Worm (Caenorhabditis elegans): ENCODE measurements around the gene tbc-1.

The tbc-1 gene

DNA sequence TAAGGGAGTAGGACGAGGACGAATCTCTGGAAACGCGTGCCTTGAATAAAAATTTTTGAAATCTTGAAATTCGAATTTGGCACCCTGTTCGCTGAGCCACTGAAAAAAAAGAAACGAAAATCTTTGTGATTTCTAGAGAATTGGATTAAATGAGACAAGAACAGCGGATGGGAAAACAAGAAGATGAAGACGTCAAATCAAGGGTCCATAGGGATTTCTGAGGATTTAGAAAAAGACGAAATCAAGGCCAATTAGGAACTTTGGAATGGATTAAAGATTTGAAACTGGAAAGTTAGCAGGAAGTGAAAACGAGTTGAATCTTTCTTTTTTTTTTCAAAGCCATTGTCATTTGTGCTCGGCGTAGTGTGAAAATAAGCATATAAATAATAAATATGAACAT, 16.0 kb upstream of the tbc-1 start, which contains the start of gene pag-3:
pag-3 (minus strand) TSS at position 101 of the 400 bp plus-strand sequence.
- no peak for TF ChIP-seq ztf-11 (tag; optimal IDR thresholded peaks at IDR 0.05)

- TF ChIP-seq cnd-1 (tag; optimal IDR thresholded peaks at IDR 0.05) (no peak), zip-8 (tag; optimal IDR thresholded peaks at IDR 0.05) (peak; percentile 67), ces-1 (GFP tag; optimal IDR thresholded peaks at IDR 0.05) (peak; percentile 11)
Measured at ce11 chrX:14957176-14957575, 13.4 kb upstream of the tbc-1 start.

ce11 chrX:14958401-14958800, 12.2 kb upstream of the tbc-1 start:
- TF ChIP-seq ces-1 (GFP tag; optimal IDR thresholded peaks at IDR 0.05): peak; percentile 54
- no peak for TF ChIP-seq mep-1 (tag; optimal IDR thresholded peaks at IDR 0.05)

ce11 chrX:14959393-14960073, 11.0 kb upstream of the tbc-1 start:
- TF ChIP-seq nhr-2 (tag; optimal IDR thresholded peaks at IDR 0.05): peak; percentile 96
- peak; percentile 91 for TF ChIP-seq ces-1 (GFP tag; optimal IDR thresholded peaks at IDR 0.05)
- TF ChIP-seq cnd-1 (tag; optimal IDR thresholded peaks at IDR 0.05): no peak
- no peak for TF ChIP-seq flh-1 (GFP tag; optimal IDR thresholded peaks at IDR 0.05)
- no peak for TF ChIP-seq unc-62 (GFP tag; optimal IDR thresholded peaks at IDR 0.05)

DNA sequence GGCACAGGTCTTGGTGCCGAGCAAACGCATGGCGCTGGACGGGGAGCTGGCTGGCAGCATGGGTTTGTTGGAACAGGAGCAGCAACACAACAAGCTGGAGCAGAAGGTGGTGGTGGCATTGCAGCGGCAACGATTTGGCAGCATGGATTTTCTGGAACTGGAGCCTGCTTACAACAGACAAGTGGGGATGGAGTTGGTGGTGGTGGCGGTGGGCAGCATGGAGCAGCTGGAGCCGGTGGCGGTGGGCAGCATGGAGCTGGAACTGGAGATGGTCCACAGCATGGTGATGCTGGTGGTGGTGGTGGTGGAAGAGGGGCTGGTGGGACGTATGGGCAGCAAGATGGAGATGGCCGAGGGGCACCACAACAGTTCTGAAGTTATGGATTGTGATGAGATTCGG, 9.7 kb upstream of the tbc-1 start:
- TF ChIP-seq sptf-1 (tag; optimal IDR thresholded peaks at IDR 0.05): no peak
- TF ChIP-seq M03D4.4 (tag; optimal IDR thresholded peaks at IDR 0.05): no peak
- no peak for TF ChIP-seq unc-120 (tag; optimal IDR thresholded peaks at IDR 0.05; ENCODE audit: poor library complexity, severe bottlenecking)
- TF ChIP-seq lin-32 (GFP tag; optimal IDR thresholded peaks at IDR 0.05): no peak
- no peak for TF ChIP-seq elt-1 (tag; optimal IDR thresholded peaks at IDR 0.05; ENCODE audit: borderline replicate concordance, insufficient read depth)
- TF ChIP-seq nhr-12 (tag; optimal IDR thresholded peaks at IDR 0.05): no peak
- TF ChIP-seq ham-2 (GFP tag; optimal IDR thresholded peaks at IDR 0.05): no peak
- TF ChIP-seq blmp-1 (tag; optimal IDR thresholded peaks at IDR 0.05): no peak
- no peak for TF ChIP-seq pha-4 (tag; optimal IDR thresholded peaks at IDR 0.05)
- no peak for TF ChIP-seq ztf-11 (tag; optimal IDR thresholded peaks at IDR 0.05)
- TF ChIP-seq nhr-2 (tag; optimal IDR thresholded peaks at IDR 0.05): no peak
- no peak for TF ChIP-seq ceh-39 (tag; optimal IDR thresholded peaks at IDR 0.05)
- no peak for TF ChIP-seq unc-39 (tag; optimal IDR thresholded peaks at IDR 0.05)
- TF ChIP-seq zip-8 (tag; optimal IDR thresholded peaks at IDR 0.05): no peak
- no peak for TF ChIP-seq mep-1 (tag; optimal IDR thresholded peaks at IDR 0.05)
- TF ChIP-seq hlh-1 (tag; optimal IDR thresholded peaks at IDR 0.05): no peak

DNA sequence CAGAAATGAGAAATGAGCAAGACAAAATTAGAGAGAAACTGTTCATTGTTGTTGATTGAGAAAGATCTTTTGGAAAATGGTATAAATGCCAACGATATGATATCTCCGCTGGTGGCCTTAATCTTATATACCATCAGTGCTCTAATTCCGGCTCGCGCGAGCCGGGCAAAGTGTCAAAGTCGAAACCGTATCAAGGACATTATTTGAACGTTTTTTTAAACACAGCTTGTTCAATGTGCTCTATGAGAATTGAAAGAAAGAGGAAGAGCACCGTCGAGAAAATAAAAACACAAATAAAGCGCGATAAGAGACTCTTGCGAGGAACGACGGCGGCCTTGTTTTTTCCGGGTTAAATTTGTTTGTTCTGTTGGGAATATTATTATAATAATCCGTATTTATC, 9.1 kb upstream of the tbc-1 start, which contains the start of gene idpp-3:
idpp-3 (minus strand) TSS at position 101 of the 400 bp plus-strand sequence.
- no peak for TF ChIP-seq mab-5 (tag; optimal IDR thresholded peaks at IDR 0.05)

ce11 chrX:14962456-14962855, 8.1 kb upstream of the tbc-1 start, which contains the start of gene rgs-10:
Gene rgs-10 (plus strand): TSS chrX:14962756.
- TF ChIP-seq ceh-39 (tag; optimal IDR thresholded peaks at IDR 0.05): no peak
- no peak for TF ChIP-seq hlh-1 (tag; optimal IDR thresholded peaks at IDR 0.05)
- no peak for TF ChIP-seq flh-1 (GFP tag; optimal IDR thresholded peaks at IDR 0.05)
- TF ChIP-seq M03D4.4 (tag; optimal IDR thresholded peaks at IDR 0.05): no peak
- no peak for TF ChIP-seq lin-13 (tag; optimal IDR thresholded peaks at IDR 0.05)
- no peak for TF ChIP-seq ceh-43 (GFP tag; optimal IDR thresholded peaks at IDR 0.05)
- no peak for TF ChIP-seq elt-3 (tag; optimal IDR thresholded peaks at IDR 0.05)
- TF ChIP-seq tbx-8 (GFP tag; optimal IDR thresholded peaks at IDR 0.05): no peak
- TF ChIP-seq lin-32 (GFP tag; optimal IDR thresholded peaks at IDR 0.05): no peak
- TF ChIP-seq sem-2 (GFP tag; optimal IDR thresholded peaks at IDR 0.05): no peak

- TF ChIP-seq lin-13 (tag; optimal IDR thresholded peaks at IDR 0.05): no peak
- no peak for TF ChIP-seq nhr-2 (tag; optimal IDR thresholded peaks at IDR 0.05)
- no peak for TF ChIP-seq zip-8 (tag; optimal IDR thresholded peaks at IDR 0.05)
- no peak for TF ChIP-seq sem-2 (GFP tag; optimal IDR thresholded peaks at IDR 0.05)
Measured at ce11 chrX:14964253-14964652, 6.3 kb upstream of the tbc-1 start, which contains the start of gene rgs-11. Gene rgs-11 (plus strand): TSS chrX:14964553.
